Worm (Caenorhabditis elegans): ENCODE measurements around the gene Y57G11C.1130.
"Not testable (repeated sequence)": the region's sequence is repeated elsewhere in the genome, so short reads cannot be mapped to it uniquely, and the experiment has no call there.

Y57G11C.1130 gene

DNA sequence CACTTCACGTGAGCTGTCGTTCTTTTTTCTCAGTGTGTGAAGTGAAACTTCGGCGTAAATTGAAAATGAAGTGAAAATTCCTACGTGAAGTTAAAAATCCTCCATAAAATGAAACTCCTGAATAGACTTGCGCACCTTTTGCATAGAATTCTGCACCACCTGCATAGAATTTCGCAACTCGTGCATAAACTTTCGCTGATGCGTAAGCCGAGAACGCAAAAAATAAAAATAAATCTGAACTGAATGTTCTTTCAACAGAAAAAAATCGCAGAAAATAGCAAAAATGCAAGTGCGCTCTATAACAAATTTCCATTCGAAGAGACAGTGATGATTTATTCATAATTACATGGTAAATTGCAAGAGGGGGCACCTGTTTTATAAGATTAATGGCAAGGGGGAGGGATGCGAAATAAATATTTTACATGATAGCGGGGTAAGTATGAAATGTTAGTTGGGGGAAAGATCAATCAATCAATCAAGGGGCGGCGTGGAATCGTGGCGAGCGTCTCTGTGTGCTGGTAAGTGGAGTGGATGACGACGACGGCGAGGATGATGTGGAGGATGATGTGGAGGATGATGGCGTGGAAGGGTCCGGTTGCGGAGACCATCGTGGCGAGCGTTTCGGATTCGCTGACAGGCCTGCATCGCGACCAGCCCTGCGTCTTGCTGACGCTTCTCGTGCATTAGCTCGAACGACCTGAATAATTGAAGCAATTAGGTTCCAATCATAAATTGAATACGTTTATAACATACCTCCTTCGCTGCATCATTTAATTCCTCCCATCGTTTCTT lies 8.8 kb upstream of the Y57G11C.1130 start, which contains the start of gene Y57G11C.36:
Y57G11C.36 (minus strand) TSS at position 502 of the 792 bp plus-strand sequence.
- no peak for TF ChIP-seq pag-3 (tag; optimal IDR thresholded peaks at IDR 0.05; ENCODE audit: borderline replicate concordance, insufficient read depth)
- no peak for TF ChIP-seq tlp-1 (tag; optimal IDR thresholded peaks at IDR 0.05)
- no peak for TF ChIP-seq efl-1 (optimal IDR thresholded peaks at IDR 0.05)
- TF ChIP-seq efl-1 (GFP tag; optimal IDR thresholded peaks at IDR 0.05 in 1 of 2): peak in 1 of 2 experiments; percentile 60
- TF ChIP-seq ztf-11 (tag; optimal IDR thresholded peaks at IDR 0.05): no peak
- TF ChIP-seq unc-86 (tag; optimal IDR thresholded peaks at IDR 0.05): peak; percentile 68
- TF ChIP-seq dpl-1 (GFP tag; optimal IDR thresholded peaks at IDR 0.05): peak in 1 of 3 experiments; percentile 10
- TF ChIP-seq blmp-1 (tag; optimal IDR thresholded peaks at IDR 0.05): no peak

DNA sequence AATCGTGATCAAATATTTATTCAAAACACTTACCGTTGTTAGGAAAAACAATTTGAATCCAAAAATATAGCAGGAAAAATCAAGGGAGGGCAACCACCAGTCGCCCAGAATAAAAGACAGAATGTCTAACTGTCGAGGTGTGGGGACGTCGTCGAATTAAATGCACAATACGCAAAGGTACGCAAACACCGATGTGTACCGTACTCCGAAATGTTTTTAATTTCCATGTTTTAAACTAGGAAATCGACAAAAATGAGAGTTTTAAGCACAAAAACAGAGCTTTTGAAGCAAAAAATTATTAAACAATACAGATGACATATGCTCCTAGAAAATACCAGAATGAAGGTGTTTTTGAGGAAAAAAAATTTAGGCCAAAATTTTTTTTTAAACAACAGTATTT lies 7.9 kb upstream of the Y57G11C.1130 start, which contains the start of gene Y57G11C.51:
Y57G11C.51 (minus strand) TSS at position 101 of the 400 bp plus-strand sequence.
- not testable (repeated sequence) for TF ChIP-seq C34B4.2, unc-130, C04F5.9 (tag; optimal IDR thresholded peaks at IDR 0.05)

DNA sequence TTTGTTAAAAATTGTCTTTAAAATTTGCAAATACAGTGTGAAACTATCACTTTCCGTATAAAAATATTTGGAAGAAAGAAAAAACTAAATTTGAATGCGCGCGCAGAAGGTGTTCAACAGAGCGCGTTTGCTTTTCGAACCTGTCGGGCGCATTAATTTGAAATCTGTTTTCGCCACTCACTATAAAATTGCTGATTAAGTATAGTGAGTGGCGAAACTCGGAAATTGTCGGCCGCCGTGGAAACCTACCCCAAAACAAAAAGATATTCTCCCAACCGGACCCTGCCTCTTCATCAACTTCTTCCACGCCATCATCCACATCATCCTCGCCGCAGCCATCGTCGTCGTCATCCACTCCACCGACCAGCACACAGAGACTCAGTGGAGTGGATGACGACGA lies 1.7 kb upstream of the Y57G11C.1130 start:
- TF ChIP-seq efl-1 (optimal IDR thresholded peaks at IDR 0.05) (peak in 1 of 2 experiments; percentile 29), efl-1 (GFP tag; optimal IDR thresholded peaks at IDR 0.05 in 1 of 2) (peak in 1 of 2 experiments; percentile 8)

DNA sequence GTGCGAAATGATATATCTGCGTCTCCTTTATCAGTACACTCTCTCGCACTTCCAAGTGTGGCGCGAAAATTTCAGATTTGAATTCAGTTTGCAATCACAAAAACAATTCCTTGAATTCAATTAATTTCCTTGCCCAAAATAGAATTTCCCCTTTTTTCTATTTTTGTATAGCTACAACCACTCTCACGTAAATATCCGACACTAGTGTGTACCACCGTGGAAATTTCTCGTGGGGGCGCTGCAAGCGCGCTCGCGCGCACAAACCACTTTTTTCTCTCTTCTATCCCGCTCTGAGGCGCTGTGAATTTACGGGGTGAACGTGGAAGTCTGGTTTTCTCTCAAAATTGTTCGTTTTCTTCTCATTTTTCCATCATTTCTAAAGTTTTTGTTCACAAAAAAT lies 774 bp upstream of the Y57G11C.1130 start, which contains the start of gene Y57G11C.8:
Y57G11C.8 (plus strand) TSS at position 301 of the 400 bp plus-strand sequence.
- no peak for TF ChIP-seq lin-35 (GFP tag; optimal IDR thresholded peaks at IDR 0.05)
- TF ChIP-seq C04F5.9 (tag; optimal IDR thresholded peaks at IDR 0.05): no peak
- no peak for TF ChIP-seq nhr-28 (tag; optimal IDR thresholded peaks at IDR 0.05)
- no peak for TF ChIP-seq blmp-1 (tag; optimal IDR thresholded peaks at IDR 0.05)
- TF ChIP-seq ces-1 (GFP tag; optimal IDR thresholded peaks at IDR 0.05): no peak
- no peak for TF ChIP-seq Y116A8C.19 (tag; optimal IDR thresholded peaks at IDR 0.05; ENCODE audit: borderline replicate concordance)
- TF ChIP-seq grh-1 (GFP tag; IDR thresholded peaks at IDR 0.05): no peak
- no peak for TF ChIP-seq swsn-7 (tag; optimal IDR thresholded peaks at IDR 0.05)
- no peak for TF ChIP-seq nhr-237 (tag; optimal IDR thresholded peaks at IDR 0.05)

DNA sequence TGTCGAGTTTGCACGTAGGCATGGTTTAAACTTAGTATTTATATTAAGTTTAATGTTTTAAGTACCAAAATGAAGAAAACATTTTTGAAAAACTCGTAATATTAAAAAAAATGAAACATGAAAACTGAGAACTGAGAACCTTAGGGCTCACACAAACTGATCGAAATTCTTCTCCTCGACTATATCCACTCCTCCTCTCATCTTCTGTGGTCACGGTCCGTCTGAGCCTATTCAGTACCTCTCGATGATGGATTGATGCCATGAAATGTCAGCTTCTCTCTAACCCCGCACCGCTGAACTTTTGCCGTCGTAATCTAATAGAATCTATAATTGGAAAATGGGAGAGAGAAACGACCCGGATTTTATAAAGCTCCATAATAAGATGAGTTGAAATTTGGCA lies 2.2 kb downstream of the Y57G11C.1130 start, which contains the start of gene nlp-56:
nlp-56 (minus strand) TSS at position 257 of the 400 bp plus-strand sequence.
- TF ChIP-seq tlp-1 (tag; optimal IDR thresholded peaks at IDR 0.05) (no peak), sup-37 (GFP tag; optimal IDR thresholded peaks at IDR 0.05) (no peak), nhr-71 (tag; optimal IDR thresholded peaks at IDR 0.05) (no peak), mab-9 (GFP tag; IDR thresholded peaks at IDR 0.05) (no peak), nhr-12 (tag; optimal IDR thresholded peaks at IDR 0.05) (no peak), pax-3 (tag; optimal IDR thresholded peaks at IDR 0.05) (no peak), snu-23 (GFP tag; optimal IDR thresholded peaks at IDR 0.05) (no peak), dpl-1 (GFP tag; optimal IDR thresholded peaks at IDR 0.05) (no peak), nhr-84 (tag; optimal IDR thresholded peaks at IDR 0.05) (no peak), isw-1 (GFP tag; IDR thresholded peaks at IDR 0.05) (no peak), egl-13 (tag; optimal IDR thresholded peaks at IDR 0.05) (no peak), ztf-4 (tag; optimal IDR thresholded peaks at IDR 0.05) (no peak), alr-1 (tag; optimal IDR thresholded peaks at IDR 0.05; ENCODE audit: borderline replicate concordance) (no peak), nhr-47 (tag; optimal IDR thresholded peaks at IDR 0.05) (no peak), irx-1 (tag; optimal IDR thresholded peaks at IDR 0.05) (no peak), unc-98 (GFP tag; IDR thresholded peaks at IDR 0.05) (no peak)
